Fruit fly (Drosophila melanogaster): ENCODE data around the gene CG33253.

Gene CG33253

DNA sequence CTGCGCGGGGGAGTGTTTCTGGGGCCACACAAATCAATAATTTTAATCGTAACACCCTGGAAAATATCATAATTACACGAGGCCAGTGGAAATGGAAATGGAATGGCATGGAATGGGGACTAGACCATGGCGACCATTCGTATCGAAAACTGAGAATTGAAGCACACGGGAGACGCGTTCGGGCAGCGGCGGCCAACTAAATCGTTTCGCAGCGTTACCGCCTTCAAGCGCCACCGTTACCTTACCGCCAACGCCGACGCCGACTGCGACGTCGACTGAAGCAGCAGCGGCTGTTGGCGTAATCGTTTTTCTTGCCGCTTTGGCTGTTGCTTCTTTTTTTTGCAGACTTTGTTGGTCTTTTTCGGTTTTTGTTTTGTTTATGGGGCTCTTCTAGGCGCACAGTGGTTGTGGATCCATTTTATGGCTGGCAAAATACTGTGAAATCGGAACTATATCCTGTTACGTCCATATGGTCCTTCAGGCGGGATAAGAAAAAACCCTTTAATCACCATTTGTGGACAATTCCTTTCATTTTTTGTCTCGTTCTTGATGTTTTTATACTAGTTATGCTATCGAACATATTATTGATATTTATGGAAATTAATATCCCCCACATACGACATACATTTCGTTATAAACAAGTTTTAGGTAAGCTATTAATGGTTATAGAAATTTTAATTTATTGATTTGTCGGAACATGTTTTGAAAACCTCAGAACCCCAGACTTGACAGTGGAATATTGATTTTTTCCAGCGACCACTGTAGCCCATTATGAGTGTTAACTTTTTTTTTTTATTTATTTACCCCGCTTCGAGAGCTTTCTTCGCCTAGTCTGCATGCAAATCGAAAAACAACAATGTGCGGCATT lies 17.8 kb upstream of the CG33253 start (continued):
- TF ChIP-seq CG9932 (GFP tag; IDR thresholded peaks at IDR 0.05) (no peak), fd96Cb (tag; optimal IDR thresholded peaks at IDR 0.05) (peak; percentile 10), sna (GFP tag; IDR thresholded peaks at IDR 0.05; ENCODE audit: partially characterized antibody) (no peak), CG12769 (tag; optimal IDR thresholded peaks at IDR 0.05) (peak; percentile 47), chif (GFP tag; optimal IDR thresholded peaks at IDR 0.05) (no peak), pfk (GFP tag; optimal IDR thresholded peaks at IDR 0.05) (peak; percentile 55), CG15601 (tag; optimal IDR thresholded peaks at IDR 0.05) (no peak), Myb (GFP tag; optimal IDR thresholded peaks at IDR 0.05) (no peak), zen (tag; optimal IDR thresholded peaks at IDR 0.05) (no peak), CG4328 (GFP tag; optimal IDR thresholded peaks at IDR 0.05) (no peak), Sry-δ (GFP tag; optimal IDR thresholded peaks at IDR 0.05) (no peak), btn (GFP tag; optimal IDR thresholded peaks at IDR 0.05) (no peak), her (GFP tag; optimal IDR thresholded peaks at IDR 0.05) (no peak), fd64A (GFP tag; optimal IDR thresholded peaks at IDR 0.05) (no peak), CG7271 (tag; optimal IDR thresholded peaks at IDR 0.05) (no peak), CG14441 (GFP tag; IDR thresholded peaks at IDR 0.05) (no peak), CG7839 (tag; optimal IDR thresholded peaks at IDR 0.05) (peak; percentile 28), unc-4 (GFP tag; IDR thresholded peaks at IDR 0.05; ENCODE audit: partially characterized antibody) (no peak), zf30C (GFP tag; optimal IDR thresholded peaks at IDR 0.05) (no peak), Atf-2 (GFP tag; optimal IDR thresholded peaks at IDR 0.05) (no peak), Aef1 (GFP tag; IDR thresholded peaks at IDR 0.05) (no peak), CG9609 (GFP tag; optimal IDR thresholded peaks at IDR 0.05) (no peak), MESR4 (GFP tag; optimal IDR thresholded peaks at IDR 0.05) (no peak), jumu (GFP tag; optimal IDR thresholded peaks at IDR 0.05) (no peak), al (GFP tag; IDR thresholded peaks at IDR 0.05) (0 out of 2 replicates have a peak, but pooled peaks have one; percentile 5), mam (GFP tag; optimal IDR thresholded peaks at IDR 0.05) (peak; percentile 16), pum (GFP tag; optimal IDR thresholded peaks at IDR 0.05) (no peak), lola (GFP tag; optimal IDR thresholded peaks at IDR 0.05) (no peak), CG18011 (GFP tag; optimal IDR thresholded peaks at IDR 0.05) (no peak), tll (GFP tag; optimal IDR thresholded peaks at IDR 0.05) (no peak), nmo (GFP tag; optimal IDR thresholded peaks at IDR 0.05) (peak; percentile 19), lab (GFP tag; optimal IDR thresholded peaks at IDR 0.05) (no peak), h (optimal IDR thresholded peaks at IDR 0.05) (no peak), hb (GFP tag; IDR thresholded peaks at IDR 0.05; ENCODE audit: partially characterized antibody) (no peak), grn (GFP tag; optimal IDR thresholded peaks at IDR 0.05) (no peak), slbo (GFP tag; IDR thresholded peaks at IDR 0.05) (peak; percentile 39), pnt (GFP tag; optimal IDR thresholded peaks at IDR 0.05) (no peak), Hmx (GFP tag; optimal IDR thresholded peaks at IDR 0.05) (no peak), klu (GFP tag; IDR thresholded peaks at IDR 0.05) (no peak), CG4360 (GFP tag; IDR thresholded peaks at IDR 0.05) (no peak), sob (GFP tag; IDR thresholded peaks at IDR 0.05) (no peak), Oaz (GFP tag; IDR thresholded peaks at IDR 0.05) (no peak), CG10543 (GFP tag; optimal IDR thresholded peaks at IDR 0.05) (no peak), CG5180 (GFP tag; optimal IDR thresholded peaks at IDR 0.05) (no peak), hth (optimal IDR thresholded peaks at IDR 0.05) (no peak), CG15269 (tag; optimal IDR thresholded peaks at IDR 0.05) (no peak), CG12391 (tag; optimal IDR thresholded peaks at IDR 0.05) (peak; percentile 18), CG4854 (GFP tag; optimal IDR thresholded peaks at IDR 0.05) (no peak), CG7745 (tag; optimal IDR thresholded peaks at IDR 0.05) (no peak)

All from whole organism, embryonic.